Fruit fly (Drosophila melanogaster) whole organism, embryonic: ENCODE data around the gene CG32246.

Experiments used
- C15 ChIP-seq: fragments of 200-800 bp; sonication (Bioruptor generic); IDR thresholded peaks from 3 replicates; pipeline ENCODE4 v1.3.6; 2022; ENCODE audit warnings: missing biosample characterization, missing genetic modification characterization
- CG10209 ChIP-seq: fragments of 200-800 bp; sonication (Bioruptor generic); optimal IDR thresholded peaks from 3 replicates; lab custom pipeline; 2017; ENCODE audit warnings: missing biosample characterization, mild to moderate bottlenecking, missing genetic modification characterization, missing genetic modification reagents
- CG12104 ChIP-seq: fragments of 200-800 bp; sonication (Bioruptor generic); optimal IDR thresholded peaks from 3 replicates; lab custom pipeline; 2016; ENCODE audit warnings: missing biosample characterization, missing genetic modification characterization
- CG12155 ChIP-seq: fragments of 200-800 bp; sonication (Bioruptor generic); optimal IDR thresholded peaks from 3 replicates; lab custom pipeline; 2016; ENCODE audit warnings: missing biosample characterization, missing genetic modification characterization
- CG1233 ChIP-seq: fragments of 200-800 bp; sonication (Bioruptor generic); optimal IDR thresholded peaks from 4 replicates; lab custom pipeline; 2018; ENCODE audit warnings: missing biosample characterization, mild to moderate bottlenecking, missing genetic modification characterization
- CG14441 ChIP-seq: fragments of 200-800 bp; sonication (Bioruptor generic); IDR thresholded peaks from 2 replicates; pipeline ENCODE4 v1.3.6; 2022; ENCODE audit warnings: missing biosample characterization, missing genetic modification characterization
- CG14667 ChIP-seq: fragments of 200-800 bp; sonication (Bioruptor generic); IDR thresholded peaks from 2 replicates; pipeline ENCODE4 v1.3.6; 2022; ENCODE audit warnings: missing biosample characterization, missing genetic modification characterization
- CG17328 ChIP-seq: fragments of 200-800 bp; sonication (Bioruptor generic); IDR thresholded peaks from 2 replicates; pipeline ENCODE4 v1.3.6; 2022; ENCODE audit warnings: missing biosample characterization, missing genetic modification characterization
- CG17802 ChIP-seq: fragments of 200-800 bp; sonication (Bioruptor generic); optimal IDR thresholded peaks from 2 replicates; lab custom pipeline; 2018; ENCODE audit warnings: missing biosample characterization, mild to moderate bottlenecking, missing genetic modification characterization, moderate library complexity
- CG31441 ChIP-seq: fragments of 200-800 bp; sonication (Bioruptor generic); IDR thresholded peaks from 2 replicates; pipeline ENCODE4 v1.3.6; 2022; ENCODE audit warnings: missing biosample characterization, missing genetic modification characterization
- CG33213 ChIP-seq: fragments of 200-800 bp; sonication (Bioruptor generic); optimal IDR thresholded peaks from 3 replicates; lab custom pipeline; 2016; ENCODE audit warnings: missing biosample characterization, missing genetic modification characterization
- CG34422 ChIP-seq: fragments of 200-800 bp; sonication (Bioruptor generic); IDR thresholded peaks from 3 replicates; pipeline ENCODE4 v1.3.6; 2022; ENCODE audit warnings: missing biosample characterization, missing genetic modification characterization
- CG3995 ChIP-seq: fragments of 200-800 bp; sonication (Bioruptor generic); optimal IDR thresholded peaks from 3 replicates; lab custom pipeline; 2016; ENCODE audit warnings: missing biosample characterization, missing genetic modification characterization
- CG6175 ChIP-seq: fragments of 200-800 bp; sonication (Bioruptor generic); IDR thresholded peaks from 3 replicates; pipeline ENCODE4 v1.3.6; 2022; ENCODE audit warnings: missing biosample characterization, missing genetic modification characterization
- CG6272 ChIP-seq: fragments of 200-800 bp; sonication (Bioruptor generic); IDR thresholded peaks from 2 replicates; pipeline ENCODE4 v1.3.6; 2022; ENCODE audit warnings: missing biosample characterization, missing genetic modification characterization
- CG6654 ChIP-seq: fragments of 200-800 bp; sonication (Bioruptor generic); optimal IDR thresholded peaks from 2 replicates; lab custom pipeline; 2017; ENCODE audit warnings: missing biosample characterization, mild to moderate bottlenecking, missing genetic modification characterization
- CG6683 ChIP-seq: fragments of 200-800 bp; sonication (Bioruptor generic); optimal IDR thresholded peaks from 2 replicates; lab custom pipeline; 2017; ENCODE audit warnings: missing biosample characterization, mild to moderate bottlenecking, missing genetic modification characterization, missing genetic modification reagents
- CG6765 ChIP-seq: fragments of 200-800 bp; sonication (Bioruptor generic); optimal IDR thresholded peaks from 3 replicates; lab custom pipeline; 2017; ENCODE audit warnings: missing biosample characterization, mild to moderate bottlenecking, missing genetic modification characterization
- CG6854 ChIP-seq: fragments of 200-800 bp; sonication (Bioruptor generic); optimal IDR thresholded peaks from 3 replicates; lab custom pipeline; 2017; ENCODE audit warnings: missing biosample characterization, mild to moderate bottlenecking, missing genetic modification characterization
- CG8388 ChIP-seq: fragments of 200-800 bp; sonication (Bioruptor generic); optimal IDR thresholded peaks from 2 replicates; lab custom pipeline; 2019; ENCODE audit warnings: missing biosample characterization, mild to moderate bottlenecking, missing genetic modification characterization, moderate library complexity
- CG9727 ChIP-seq: fragments of 200-800 bp; sonication (Bioruptor generic); optimal IDR thresholded peaks from 3 replicates; lab custom pipeline; 2017; ENCODE audit warnings: missing biosample characterization, mild to moderate bottlenecking, missing genetic modification characterization
- CG9817 ChIP-seq: fragments of 200-800 bp; sonication (Bioruptor generic); optimal IDR thresholded peaks from 2 replicates; lab custom pipeline; 2018; ENCODE audit warnings: missing biosample characterization, mild to moderate bottlenecking, missing genetic modification characterization, moderate library complexity
- Dip3 ChIP-seq: fragments of 200-800 bp; sonication (Bioruptor generic); optimal IDR thresholded peaks from 3 replicates; lab custom pipeline; 2016; ENCODE audit warnings: missing biosample characterization, missing genetic modification characterization
- Dll ChIP-seq: fragments of 200-800 bp; sonication (Bioruptor generic); IDR thresholded peaks from 4 replicates; pipeline ENCODE4 v1.3.6; 2022; ENCODE audit warnings: missing biosample characterization, missing genetic modification characterization; ENCODE audit not compliant: partially characterized antibody
- Drgx ChIP-seq: fragments of 200-800 bp; sonication (Bioruptor generic); IDR thresholded peaks from 2 replicates; pipeline ENCODE4 v1.3.6; 2022; ENCODE audit warnings: missing biosample characterization, missing genetic modification characterization
- Hmx ChIP-seq: fragments of 200-800 bp; sonication (Bioruptor generic); optimal IDR thresholded peaks from 2 replicates; lab custom pipeline; 2016; ENCODE audit warnings: missing biosample characterization, missing genetic modification characterization
- Lim3 ChIP-seq: fragments of 200-800 bp; sonication (Bioruptor generic); IDR thresholded peaks from 2 replicates; pipeline ENCODE4 v1.3.6; 2022; ENCODE audit warnings: missing biosample characterization, missing genetic modification characterization
- Mes4 ChIP-seq: fragments of 200-800 bp; sonication (Bioruptor generic); optimal IDR thresholded peaks from 2 replicates; lab custom pipeline; 2016; ENCODE audit warnings: missing biosample characterization, missing genetic modification characterization
- Mrtf ChIP-seq: fragments of 200-800 bp; sonication (Bioruptor generic); IDR thresholded peaks from 3 replicates; pipeline ENCODE4 v1.3.6; 2022; ENCODE audit warnings: missing biosample characterization, missing genetic modification characterization
- NC2α ChIP-seq: fragments of 200-800 bp; sonication (Bioruptor generic); optimal IDR thresholded peaks from 2 replicates; lab custom pipeline; 2016; ENCODE audit warnings: missing biosample characterization, missing genetic modification characterization
- Rx ChIP-seq: fragments of 200-800 bp; sonication (Bioruptor generic); IDR thresholded peaks from 2 replicates; pipeline ENCODE4 v1.3.6; 2022; ENCODE audit warnings: missing biosample characterization, missing genetic modification characterization
- Side ChIP-seq: fragments of 200-800 bp; sonication (Bioruptor generic); optimal IDR thresholded peaks from 2 replicates; lab custom pipeline; 2016; ENCODE audit warnings: missing biosample characterization, missing genetic modification characterization
- az2 ChIP-seq: fragments of 200-800 bp; sonication (Bioruptor generic); optimal IDR thresholded peaks from 3 replicates; lab custom pipeline; 2016; ENCODE audit warnings: missing biosample characterization, missing genetic modification characterization
- bigmax ChIP-seq: fragments of 200-800 bp; sonication (Bioruptor generic); optimal IDR thresholded peaks from 2 replicates; lab custom pipeline; 2018; ENCODE audit warnings: missing biosample characterization, mild to moderate bottlenecking, missing genetic modification characterization
- btn ChIP-seq: fragments of 200-800 bp; sonication (Bioruptor generic); optimal IDR thresholded peaks from 2 replicates; lab custom pipeline; 2016; ENCODE audit warnings: missing biosample characterization, missing genetic modification characterization
- cwo ChIP-seq: fragments of 200-800 bp; sonication (Bioruptor generic); optimal IDR thresholded peaks from 3 replicates; lab custom pipeline; 2017; ENCODE audit warnings: missing biosample characterization, missing genetic modification characterization, mild to moderate bottlenecking, moderate library complexity, missing genetic modification reagents
- ems ChIP-seq: fragments of 200-800 bp; sonication (Bioruptor generic); optimal IDR thresholded peaks from 3 replicates; lab custom pipeline; 2016; ENCODE audit warnings: missing biosample characterization, missing genetic modification characterization
- grn ChIP-seq: fragments of 200-800 bp; sonication (Bioruptor generic); optimal IDR thresholded peaks from 3 replicates; lab custom pipeline; 2017; ENCODE audit warnings: missing biosample characterization, missing genetic modification characterization
- gt ChIP-seq: fragments of 200-800 bp; sonication (Bioruptor generic); IDR thresholded peaks from 2 replicates; pipeline ENCODE4 v1.3.6; 2022; ENCODE audit warnings: missing biosample characterization, missing genetic modification characterization
- her ChIP-seq: fragments of 200-800 bp; sonication (Bioruptor generic); optimal IDR thresholded peaks from 2 replicates; lab custom pipeline; 2016; ENCODE audit warnings: missing biosample characterization, missing genetic modification characterization
- kay ChIP-seq: fragments of 200-800 bp; sonication (Bioruptor generic); optimal IDR thresholded peaks from 2 replicates; lab custom pipeline; 2016; ENCODE audit warnings: missing biosample characterization, missing genetic modification characterization
- nom ChIP-seq: fragments of 200-800 bp; sonication (Bioruptor generic); optimal IDR thresholded peaks from 2 replicates; lab custom pipeline; 2017; ENCODE audit warnings: missing biosample characterization, missing genetic modification characterization, mild to moderate bottlenecking, moderate library complexity, missing genetic modification reagents
- p53 ChIP-seq: fragments of 200-800 bp; sonication (Bioruptor generic); optimal IDR thresholded peaks from 2 replicates; lab custom pipeline; 2016; ENCODE audit warnings: missing biosample characterization, missing genetic modification characterization
- pho ChIP-seq: fragments of 200-800 bp; sonication (Bioruptor generic); optimal IDR thresholded peaks from 2 replicates; lab custom pipeline; 2016; ENCODE audit warnings: missing biosample characterization, missing genetic modification characterization
- psq ChIP-seq: fragments of 200-800 bp; sonication (Bioruptor generic); optimal IDR thresholded peaks from 2 replicates; lab custom pipeline; 2017; ENCODE audit warnings: missing biosample characterization, missing genetic modification characterization
- repo ChIP-seq: fragments of 200-800 bp; sonication (Bioruptor generic); optimal IDR thresholded peaks from 2 replicates; lab custom pipeline; 2016; ENCODE audit warnings: missing biosample characterization, missing genetic modification characterization
- ro ChIP-seq: fragments of 200-800 bp; sonication (Bioruptor generic); IDR thresholded peaks from 2 replicates; pipeline ENCODE4 v1.3.6; 2022; ENCODE audit warnings: missing biosample characterization, missing genetic modification characterization
- salm ChIP-seq: fragments of 200-800 bp; sonication (Bioruptor generic); optimal IDR thresholded peaks from 2 replicates; lab custom pipeline; 2018; ENCODE audit warnings: missing biosample characterization, mild to moderate bottlenecking, missing genetic modification characterization
- sens-2 ChIP-seq: fragments of 200-800 bp; sonication (Bioruptor generic); IDR thresholded peaks from 2 replicates; pipeline ENCODE4 v1.3.6; 2022; ENCODE audit warnings: missing biosample characterization, missing genetic modification characterization
- slou ChIP-seq: fragments of 200-800 bp; sonication (Bioruptor generic); optimal IDR thresholded peaks from 3 replicates; lab custom pipeline; 2016; ENCODE audit warnings: missing biosample characterization, missing genetic modification characterization
- ttk ChIP-seq: fragments of 200-800 bp; sonication (Bioruptor generic); IDR thresholded peaks from 2 replicates; pipeline ENCODE4 v2.1.2; 2022; ENCODE audit warnings: missing biosample characterization, missing genetic modification characterization
- twi ChIP-seq: fragments of 200-800 bp; optimal IDR thresholded peaks from 2 replicates; lab custom pipeline; 2019; ENCODE audit warnings: missing biosample characterization, mild to moderate bottlenecking, missing genetic modification characterization, moderate library complexity
- vfl ChIP-seq: fragments of 200-800 bp; sonication (Bioruptor generic); optimal IDR thresholded peaks from 2 replicates; lab custom pipeline; 2016; ENCODE audit warnings: missing biosample characterization, missing genetic modification characterization
- z ChIP-seq: fragments of 200-800 bp; sonication (Bioruptor generic); IDR thresholded peaks from 3 replicates; pipeline ENCODE4 v1.3.6; 2022; ENCODE audit warnings: missing biosample characterization, missing genetic modification characterization

Gene CG32246

dm6 chr3L:4613846-4614247, 7.2 kb upstream of the CG32246 start (continued):
- TF ChIP-seq salm (tag; lab: Kevin White, UChicago) (no peak), kay (GFP tag; lab: Kevin White, UChicago) (no peak), az2 (no peak), CG8388 (no peak), NC2α (no peak), ro (GFP tag; lab: Robert Waterston, UW) (no peak), Rx (no peak), CG6765 (GFP tag; lab: Kevin White, UChicago) (no peak), CG6854 (GFP tag; lab: Kevin White, UChicago) (no peak), her (GFP tag; lab: Kevin White, UChicago) (no peak), bigmax (GFP tag; lab: Kevin White, UChicago) (no peak), ttk (GFP tag; lab: Robert Waterston, UW) (no peak), CG6683 (GFP tag; lab: Kevin White, UChicago) (no peak), Dip3 (no peak), CG12155 (no peak), CG6272 (no peak), CG6175 (no peak), btn (GFP tag; lab: Kevin White, UChicago) (no peak), CG1233 (GFP tag; lab: Kevin White, UChicago) (no peak), CG17328 (GFP tag; lab: Robert Waterston, UW) (no peak), pho (GFP tag; lab: Kevin White, UChicago) (no peak), CG9727 (peak; percentile 62), grn (GFP tag; lab: Kevin White, UChicago) (peak; percentile 86), repo (no peak), CG12104 (no peak), CG33213 (no peak), Side (GFP tag; lab: Kevin White, UChicago) (no peak), CG17802 (tag; lab: Kevin White, UChicago) (no peak), z (no peak), CG3995 (no peak), psq (GFP tag; lab: Kevin White, UChicago) (no peak), CG14667 (GFP tag; lab: Robert Waterston, UW) (no peak), cwo (no peak), Dll (GFP tag; lab: Robert Waterston, UW) (no peak), sens-2 (GFP tag; lab: Robert Waterston, UW) (no peak; the same call in 1 of the 2 replicates), CG9817 (tag; lab: Kevin White, UChicago) (no peak), Mrtf (GFP tag; lab: Robert Waterston, UW) (no peak), twi (tag; lab: Kevin White, UChicago) (peak; percentile 79), Lim3 (GFP tag; lab: Robert Waterston, UW) (no peak), Mes4 (GFP tag; lab: Kevin White, UChicago) (no peak), gt (GFP tag; lab: Robert Waterston, UW) (no peak), slou (GFP tag; lab: Kevin White, UChicago) (no peak), CG10209 (GFP tag; lab: Kevin White, UChicago) (peak; percentile 45), vfl (no peak), Drgx (no peak), p53 (GFP tag; lab: Kevin White, UChicago) (no peak), C15 (GFP tag; lab: Robert Waterston, UW) (no peak), nom (no peak), CG14441 (no peak), ems (GFP tag; lab: Kevin White, UChicago) (no peak), Hmx (no peak), CG31441 (GFP tag; lab: Robert Waterston, UW) (no peak), CG6654 (GFP tag; lab: Kevin White, UChicago) (no peak), CG34422 (GFP tag; lab: Robert Waterston, UW) (no peak)
